Worm (Caenorhabditis elegans): ENCODE measurements around the gene srx-22.

The srx-22 gene

DNA sequence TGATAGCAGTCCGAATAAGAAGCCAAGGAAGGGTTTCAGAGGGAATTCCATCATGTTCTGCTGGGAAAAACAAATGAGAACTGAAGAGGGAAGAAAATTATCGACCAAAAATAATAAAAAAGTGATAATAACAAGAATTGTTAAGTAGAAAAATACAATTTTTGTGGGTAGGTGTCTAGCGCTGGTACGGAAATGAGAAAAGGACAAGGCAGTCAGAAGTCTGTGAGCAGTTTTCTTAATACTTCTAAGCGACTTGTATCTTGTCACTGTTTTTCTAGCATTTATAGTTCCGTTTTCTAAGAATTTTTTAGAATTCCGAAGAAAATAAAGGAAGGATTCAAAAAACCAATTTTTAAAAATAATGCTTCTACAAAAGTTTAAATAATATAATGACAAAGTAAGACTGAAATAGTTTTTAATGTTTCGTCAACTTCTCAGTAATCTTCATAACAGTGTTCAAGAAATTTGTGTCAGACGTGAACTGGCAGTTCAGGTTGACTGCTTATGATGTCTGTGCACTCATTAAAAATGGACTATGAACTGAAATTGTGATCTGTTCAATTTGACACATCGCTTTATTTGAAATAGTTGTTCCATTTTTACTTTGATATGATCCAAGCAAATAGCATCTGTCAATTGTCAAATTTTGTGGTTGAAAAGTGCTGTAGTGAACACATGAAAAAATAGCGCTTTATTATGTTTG is 13.1 kb downstream of the srx-22 start, which contains the start of gene srx-4:
Gene srx-4, minus strand, starts transcription at position 51 of the 703 bp plus-strand sequence.
- TF ChIP-seq F52B5.7 (tag; optimal IDR thresholded peaks at IDR 0.05) (no peak), Y95B8A.8 (GFP tag; IDR thresholded peaks at IDR 0.05) (no peak), ztf-26 (tag; optimal IDR thresholded peaks at IDR 0.05) (no peak), lag-1 (GFP tag; IDR thresholded peaks at IDR 0.05) (no peak), pha-4 (tag; optimal IDR thresholded peaks at IDR 0.05) (no peak), F37B4.10 (GFP tag; IDR thresholded peaks at IDR 0.05) (no peak), snpc-3.4 (tag; optimal IDR thresholded peaks at IDR 0.05) (no peak)

DNA sequence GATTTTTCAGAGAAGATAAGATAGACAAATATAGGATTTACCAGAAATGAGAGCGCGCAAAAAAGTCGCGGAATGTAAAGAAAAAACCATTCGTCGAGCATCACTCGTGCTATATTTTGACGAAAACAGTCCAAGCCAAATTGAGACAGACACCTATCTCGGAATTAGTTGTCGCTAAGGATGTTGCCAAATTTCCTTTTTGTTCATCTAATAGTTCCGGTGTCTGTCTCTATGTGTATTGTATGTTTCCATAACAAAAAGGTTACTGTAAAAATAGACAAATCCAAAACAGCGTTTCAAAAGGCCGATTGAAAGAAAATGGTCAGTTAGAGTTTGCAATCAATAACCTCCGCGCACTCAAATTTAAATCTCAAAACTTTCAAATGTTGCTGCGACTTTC is 14.9 kb downstream of the srx-22 start, which contains the start of gene srj-53:
Gene srj-53, minus strand, starts transcription at position 101 of the 400 bp plus-strand sequence.
- TF ChIP-seq ztf-25 (GFP tag; IDR thresholded peaks at IDR 0.05) (no peak), hlh-12 (tag; optimal IDR thresholded peaks at IDR 0.05) (no peak), lsl-1 (GFP tag; optimal IDR thresholded peaks at IDR 0.05) (no peak), ceh-58 (GFP tag; IDR thresholded peaks at IDR 0.05) (no peak), B0336.3 (GFP tag; IDR thresholded peaks at IDR 0.05) (no peak), F57A8.1 (GFP tag; optimal IDR thresholded peaks at IDR 0.05) (no peak), ceh-40 (GFP tag; IDR thresholded peaks at IDR 0.05) (no peak), ztf-26 (tag; optimal IDR thresholded peaks at IDR 0.05) (no peak), tbp1 (GFP tag; optimal IDR thresholded peaks at IDR 0.05) (no peak), unc-62 (GFP tag; optimal IDR thresholded peaks at IDR 0.05) (no peak), bed-1 (GFP tag; IDR thresholded peaks at IDR 0.05) (no peak), gei-17 (GFP tag; optimal IDR thresholded peaks at IDR 0.05) (no peak), rec-8 (tag; optimal IDR thresholded peaks at IDR 0.05) (no peak), ets-4 (GFP tag; optimal IDR thresholded peaks at IDR 0.05) (no peak)

DNA sequence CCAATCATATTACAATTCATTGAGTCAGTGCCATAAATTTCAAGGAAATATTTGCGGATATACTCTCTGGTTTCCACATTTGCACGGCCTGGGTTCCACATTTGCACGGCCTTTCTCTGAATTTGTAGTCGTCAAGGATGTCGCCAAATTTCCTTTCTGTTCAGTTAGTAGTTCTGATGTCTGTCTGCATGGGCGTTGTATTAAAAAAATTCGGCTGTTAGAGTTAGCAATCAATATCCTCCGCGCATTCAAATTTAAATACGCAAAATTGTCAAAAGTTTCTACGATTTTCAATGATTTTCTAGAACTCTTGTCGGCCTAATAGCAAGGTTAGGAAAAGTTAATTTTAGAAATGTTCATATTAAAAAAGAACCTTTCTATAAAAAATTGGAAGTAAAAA is 16.2 kb downstream of the srx-22 start, which contains the start of gene srj-52:
Gene srj-52, minus strand, starts transcription at position 101 of the 400 bp plus-strand sequence.
- no peak for TF ChIP-seq F55B11.4 (tag; optimal IDR thresholded peaks at IDR 0.05; ENCODE audit: borderline replicate concordance, insufficient read depth)
- no peak for TF ChIP-seq let-607 (tag; optimal IDR thresholded peaks at IDR 0.05)
- TF ChIP-seq lin-26 (GFP tag; IDR thresholded peaks at IDR 0.05), result no peak

DNA sequence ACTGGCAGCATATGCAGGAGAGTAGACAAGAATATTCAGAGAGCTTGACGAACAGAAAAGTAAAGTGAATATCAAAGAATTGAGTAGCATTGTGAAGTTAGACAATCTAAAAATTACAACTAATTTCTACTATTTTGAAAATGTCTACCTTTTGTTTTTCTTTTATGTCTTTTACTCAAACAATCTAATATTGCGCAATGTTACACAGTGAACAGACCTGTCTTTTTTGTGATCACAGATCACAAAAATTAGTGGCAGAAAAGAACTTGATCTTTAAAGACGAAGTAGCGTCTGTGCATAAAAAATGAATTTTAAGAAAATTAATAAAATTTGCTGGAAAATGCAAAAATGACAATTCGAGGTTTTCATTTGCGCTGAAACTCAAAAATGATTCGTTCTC is 19.3 kb downstream of the srx-22 start:
- no peak for TF ChIP-seq hrde-1 (tag; optimal IDR thresholded peaks at IDR 0.05; ENCODE audit: borderline replicate concordance)

DNA sequence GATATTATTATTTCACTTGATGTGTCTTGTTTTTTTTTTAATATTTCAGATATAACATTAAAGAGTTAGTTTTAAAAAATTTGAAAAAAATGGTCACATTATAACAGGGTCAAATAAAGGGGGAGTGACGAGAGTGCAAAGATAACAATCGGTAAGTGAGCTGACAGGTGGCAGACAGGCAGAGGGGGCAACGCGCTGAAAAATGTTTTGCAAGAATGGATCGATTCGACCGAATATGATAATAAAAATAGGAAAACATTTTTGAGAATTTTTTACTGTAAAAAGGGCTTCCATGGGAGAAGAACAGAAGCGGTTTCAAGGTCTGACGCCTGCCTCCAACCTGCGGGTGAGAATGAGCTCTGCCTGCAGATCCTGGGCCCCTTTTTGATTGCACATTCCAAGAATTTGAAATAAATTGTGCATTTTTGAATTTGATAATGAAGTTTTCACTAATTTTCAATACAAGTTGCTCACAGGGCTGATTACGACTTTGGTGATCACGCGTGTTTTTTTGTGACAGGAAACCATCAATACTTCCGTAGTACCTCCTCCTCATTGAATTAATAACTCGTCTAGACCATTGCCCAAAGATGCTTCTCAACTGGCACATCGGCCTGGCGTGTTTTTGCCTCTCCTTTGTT is 19.8 kb downstream of the srx-22 start, which contains the start of the genes ugt-29 and srx-5:
Gene ugt-29, minus strand, starts transcription at position 101 of the 641 bp plus-strand sequence.
Gene srx-5, plus strand, starts transcription at position 591 of the 641 bp plus-strand sequence.
- peak; percentile 39 for TF ChIP-seq nhr-80 (tag; optimal IDR thresholded peaks at IDR 0.05)
- TF ChIP-seq dpff-1 (tag; optimal IDR thresholded peaks at IDR 0.05), result no peak
- TF ChIP-seq sea-2 (GFP tag; IDR thresholded peaks at IDR 0.05), result no peak
- no peak for TF ChIP-seq rec-8 (tag; optimal IDR thresholded peaks at IDR 0.05)

DNA sequence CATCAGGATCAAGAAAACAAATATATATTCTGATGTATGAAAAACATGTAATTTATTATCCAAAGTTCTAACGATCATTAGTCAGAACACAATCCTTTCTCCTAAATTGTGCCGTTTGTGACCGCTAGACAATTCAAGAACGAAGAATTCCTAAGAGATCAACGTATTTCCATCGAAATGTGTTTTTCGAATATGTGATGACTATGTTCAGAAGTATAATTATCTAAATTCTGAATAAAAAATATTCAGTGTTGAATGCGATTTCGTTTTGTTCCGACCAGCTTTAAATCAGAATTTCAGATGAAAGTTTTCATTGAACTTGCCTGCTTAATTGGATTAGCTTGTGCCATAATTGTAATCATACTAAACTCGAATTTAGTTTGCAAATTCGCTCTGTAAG is 22.5 kb downstream of the srx-22 start, which contains the start of gene srbc-37:
Gene srbc-37, plus strand, starts transcription at position 301 of the 400 bp plus-strand sequence.
- no peak for TF ChIP-seq sea-2 (GFP tag; IDR thresholded peaks at IDR 0.05)
- no peak for TF ChIP-seq ceh-100 (GFP tag; IDR thresholded peaks at IDR 0.05)
- TF ChIP-seq madf-6 (GFP tag; IDR thresholded peaks at IDR 0.05), result no peak
- TF ChIP-seq ekl-4 (GFP tag; IDR thresholded peaks at IDR 0.05), result no peak
- no peak for TF ChIP-seq ccch-3 (GFP tag; optimal IDR thresholded peaks at IDR 0.05)
- TF ChIP-seq K11D2.4 (GFP tag; IDR thresholded peaks at IDR 0.05), result no peak
- TF ChIP-seq rpc-1 (optimal IDR thresholded peaks at IDR 0.05), result no peak
- TF ChIP-seq rpc-1 (tag; optimal IDR thresholded peaks at IDR 0.05), result no peak
- no peak for TF ChIP-seq lsl-1 (GFP tag; optimal IDR thresholded peaks at IDR 0.05)
- no peak for TF ChIP-seq nhr-80 (tag; optimal IDR thresholded peaks at IDR 0.05)
- TF ChIP-seq tlf-1 (GFP tag; optimal IDR thresholded peaks at IDR 0.05), result no peak
- TF ChIP-seq ceh-79 (tag; optimal IDR thresholded peaks at IDR 0.05), result no peak
- no peak for TF ChIP-seq gei-17 (GFP tag; optimal IDR thresholded peaks at IDR 0.05)
